Fruit fly (Drosophila melanogaster) whole organism, embryonic: ENCODE data around the gene Fer3HCH.

Experiments
- Antp ChIP-seq: fragments of 200-800 bp; sonication (Bioruptor generic); optimal IDR thresholded peaks from 3 replicates; lab custom pipeline; 2016; ENCODE audit warnings: missing biosample characterization, missing genetic modification characterization
- Bdp1 ChIP-seq: fragments of 200-800 bp; sonication (Bioruptor generic); optimal IDR thresholded peaks from 3 replicates; lab custom pipeline; 2016; ENCODE audit warnings: missing biosample characterization, missing genetic modification characterization
- CG12071 ChIP-seq: fragments of 200-800 bp; sonication (Bioruptor generic); optimal IDR thresholded peaks from 3 replicates; lab custom pipeline; 2018; ENCODE audit warnings: missing biosample characterization, mild to moderate bottlenecking, missing genetic modification characterization
- CG12744 ChIP-seq: fragments of 200-800 bp; sonication (Bioruptor generic); optimal IDR thresholded peaks from 2 replicates; lab custom pipeline; 2016; ENCODE audit warnings: missing biosample characterization, missing genetic modification characterization
- CG13424 ChIP-seq: fragments of 200-800 bp; sonication (Bioruptor generic); optimal IDR thresholded peaks from 2 replicates; lab custom pipeline; 2019; ENCODE audit warnings: missing biosample characterization, mild to moderate bottlenecking, missing genetic modification characterization, moderate library complexity
- CG13894 ChIP-seq: fragments of 200-800 bp; sonication (Bioruptor generic); optimal IDR thresholded peaks from 3 replicates; lab custom pipeline; 2018; ENCODE audit warnings: missing biosample characterization, mild to moderate bottlenecking, missing genetic modification characterization, moderate library complexity
- CG14965 ChIP-seq: fragments of 200-800 bp; sonication (Bioruptor generic); optimal IDR thresholded peaks from 2 replicates; lab custom pipeline; 2016; ENCODE audit warnings: missing biosample characterization, missing genetic modification characterization, borderline replicate concordance
- CG16815 ChIP-seq: fragments of 200-800 bp; sonication (Bioruptor generic); optimal IDR thresholded peaks from 3 replicates; lab custom pipeline; 2017; ENCODE audit warnings: missing biosample characterization, mild to moderate bottlenecking, missing genetic modification characterization
- CG17328 ChIP-seq: fragments of 200-800 bp; sonication (Bioruptor generic); IDR thresholded peaks from 2 replicates; pipeline ENCODE4 v1.3.6; 2022; ENCODE audit warnings: missing biosample characterization, missing genetic modification characterization
- CG18619 ChIP-seq: fragments of 200-800 bp; sonication (Bioruptor generic); optimal IDR thresholded peaks from 3 replicates; lab custom pipeline; 2017; ENCODE audit warnings: missing biosample characterization, mild to moderate bottlenecking, missing genetic modification characterization
- CG6765 ChIP-seq: fragments of 200-800 bp; sonication (Bioruptor generic); optimal IDR thresholded peaks from 3 replicates; lab custom pipeline; 2017; ENCODE audit warnings: missing biosample characterization, mild to moderate bottlenecking, missing genetic modification characterization
- CG6791 ChIP-seq: fragments of 200-800 bp; sonication (Bioruptor generic); IDR thresholded peaks from 3 replicates; pipeline ENCODE4 v1.3.6; 2022; ENCODE audit warnings: missing biosample characterization, missing genetic modification characterization; ENCODE audit not compliant: partially characterized antibody
- CG7786 ChIP-seq: fragments of 200-800 bp; sonication (Bioruptor generic); optimal IDR thresholded peaks from 2 replicates; lab custom pipeline; 2016; ENCODE audit warnings: missing biosample characterization, missing genetic modification characterization
- CG7928 ChIP-seq: fragments of 200-800 bp; sonication (Bioruptor generic); optimal IDR thresholded peaks from 2 replicates; lab custom pipeline; 2017; ENCODE audit warnings: missing biosample characterization, mild to moderate bottlenecking, missing genetic modification characterization
- CG7963 ChIP-seq: fragments of 200-800 bp; sonication (Bioruptor generic); IDR thresholded peaks from 3 replicates; pipeline ENCODE4 v1.3.6; 2022; ENCODE audit warnings: missing biosample characterization, missing genetic modification characterization; ENCODE audit not compliant: partially characterized antibody
- CG8478 ChIP-seq: fragments of >200 bp; optimal IDR thresholded peaks from 2 replicates; lab custom pipeline; 2018
- CG9876 ChIP-seq: fragments of 200-800 bp; sonication (Bioruptor generic); optimal IDR thresholded peaks from 2 replicates; lab custom pipeline; 2016; ENCODE audit warnings: missing biosample characterization, missing genetic modification characterization
- CG9932 ChIP-seq: fragments of 200-800 bp; sonication (Bioruptor generic); IDR thresholded peaks from 2 replicates; pipeline ENCODE4 v1.3.6; 2022; ENCODE audit warnings: missing biosample characterization, missing genetic modification characterization
- Chrac-16 ChIP-seq: fragments of 200-800 bp; sonication (Bioruptor generic); optimal IDR thresholded peaks from 3 replicates; lab custom pipeline; 2016; ENCODE audit warnings: missing biosample characterization, missing genetic modification characterization
- CoRest ChIP-seq: fragments of 200-800 bp; sonication (Bioruptor generic); optimal IDR thresholded peaks from 3 replicates; lab custom pipeline; 2018; ENCODE audit warnings: missing biosample characterization, mild to moderate bottlenecking, missing genetic modification characterization, moderate library complexity
- Dad ChIP-seq: fragments of 200-800 bp; sonication (Bioruptor generic); optimal IDR thresholded peaks from 3 replicates; lab custom pipeline; 2016; ENCODE audit warnings: missing biosample characterization, missing genetic modification characterization
- E2f2 ChIP-seq: fragments of 200-800 bp; sonication (Bioruptor generic); IDR thresholded peaks from 2 replicates; pipeline ENCODE4 v1.3.6; 2022; ENCODE audit warnings: missing biosample characterization, missing genetic modification characterization
- Fer1 ChIP-seq: fragments of 200-800 bp; sonication (Bioruptor generic); optimal IDR thresholded peaks from 2 replicates; lab custom pipeline; 2017; ENCODE audit warnings: missing biosample characterization, mild to moderate bottlenecking, missing genetic modification characterization
- Fer2 ChIP-seq: fragments of 200-800 bp; sonication (Bioruptor generic); optimal IDR thresholded peaks from 2 replicates; lab custom pipeline; 2018; ENCODE audit warnings: missing biosample characterization, mild to moderate bottlenecking, missing genetic modification characterization, moderate library complexity
- Hr3 ChIP-seq: fragments of 200-800 bp; sonication (Bioruptor generic); optimal IDR thresholded peaks from 3 replicates; lab custom pipeline; 2016; ENCODE audit warnings: missing biosample characterization, missing genetic modification characterization
- Hr78 ChIP-seq, 2 experiments: fragments of 200-800 bp in 1 of 2; fragments of >200 bp in 1 of 2; sonication (Bioruptor generic) in 1 of 2; optimal IDR thresholded peaks; 2 replicates each; lab custom pipeline; 2017 to 2019; ENCODE audit warnings: missing biosample characterization in 2 of 2, missing genetic modification characterization in 2 of 2, mild to moderate bottlenecking in 1 of 2, moderate library complexity in 1 of 2
- Sry-δ ChIP-seq: fragments of 200-800 bp; sonication (Bioruptor generic); optimal IDR thresholded peaks from 2 replicates; lab custom pipeline; 2016; ENCODE audit warnings: missing biosample characterization, missing genetic modification characterization
- TFAM ChIP-seq: fragments of 200-800 bp; sonication (Bioruptor generic); optimal IDR thresholded peaks from 2 replicates; lab custom pipeline; 2017; ENCODE audit warnings: missing biosample characterization, missing genetic modification characterization, inconsistent platforms
- Xrp1 ChIP-seq: fragments of 200-800 bp; sonication (Bioruptor generic); IDR thresholded peaks from 2 replicates; pipeline ENCODE4 v1.3.6; 2022; ENCODE audit warnings: missing biosample characterization, missing genetic modification characterization
- ab ChIP-seq: fragments of 200-800 bp; sonication (Bioruptor generic); optimal IDR thresholded peaks from 2 replicates; lab custom pipeline; 2016; ENCODE audit warnings: missing biosample characterization, missing genetic modification characterization
- abd-A ChIP-seq: fragments of 200-800 bp; sonication (Bioruptor generic); optimal IDR thresholded peaks from 3 replicates; lab custom pipeline; 2019; ENCODE audit warnings: missing biosample characterization, mild to moderate bottlenecking, missing genetic modification characterization, moderate library complexity
- bcd ChIP-seq: fragments of 200-800 bp; sonication (Bioruptor generic); optimal IDR thresholded peaks from 2 replicates; lab custom pipeline; 2017; ENCODE audit warnings: missing biosample characterization, mild to moderate bottlenecking, missing genetic modification characterization
- bigmax ChIP-seq: fragments of 200-800 bp; sonication (Bioruptor generic); optimal IDR thresholded peaks from 2 replicates; lab custom pipeline; 2018; ENCODE audit warnings: missing biosample characterization, mild to moderate bottlenecking, missing genetic modification characterization
- dmrt11E ChIP-seq: fragments of 200-800 bp; sonication (Bioruptor generic); optimal IDR thresholded peaks from 3 replicates; lab custom pipeline; 2018; ENCODE audit warnings: missing biosample characterization, mild to moderate bottlenecking, missing genetic modification characterization, moderate library complexity
- dpn ChIP-seq, 2 experiments: fragments of 200-800 bp; sonication (Bioruptor generic); optimal IDR thresholded peaks; 3 replicates each; lab custom pipeline; 2016; ENCODE audit warnings: missing biosample characterization in 2 of 2, missing genetic modification characterization in 2 of 2
- emc ChIP-seq: fragments of 200-800 bp; sonication (Bioruptor generic); optimal IDR thresholded peaks from 2 replicates; lab custom pipeline; 2016; ENCODE audit warnings: missing biosample characterization, missing genetic modification characterization
- ewg ChIP-seq: fragments of 200-800 bp; sonication (Bioruptor generic); optimal IDR thresholded peaks from 3 replicates; lab custom pipeline; 2017; ENCODE audit warnings: mild to moderate bottlenecking, missing biosample characterization, missing genetic modification reagents, missing genetic modification characterization
- grau ChIP-seq: fragments of 200-800 bp; optimal IDR thresholded peaks from 3 replicates; lab custom pipeline; 2019; ENCODE audit warnings: missing biosample characterization, mild to moderate bottlenecking, missing genetic modification characterization, moderate library complexity
- hkb ChIP-seq, 2 experiments: fragments of 200-800 bp in 1 of 2; fragments of >200 bp in 1 of 2; sonication (Bioruptor generic) in 1 of 2; IDR thresholded peaks in 1 of 2; optimal IDR thresholded peaks in 1 of 2; 2 replicates each; pipeline versions ENCODE4 v1.3.6 to Lab custom; 2017 to 2022; ENCODE audit warnings: missing biosample characterization in 1 of 2, missing genetic modification characterization in 1 of 2
- ind ChIP-seq: fragments of 200-800 bp; sonication (Bioruptor generic); optimal IDR thresholded peaks from 3 replicates; lab custom pipeline; 2016; ENCODE audit warnings: missing biosample characterization, missing genetic modification characterization
- jigr1 ChIP-seq: fragments of 200-800 bp; sonication (Bioruptor generic); IDR thresholded peaks from 3 replicates; pipeline ENCODE4 v1.3.6; 2022; ENCODE audit warnings: missing biosample characterization, missing genetic modification characterization
- jing ChIP-seq: fragments of 200-800 bp; sonication (Bioruptor generic); optimal IDR thresholded peaks from 2 replicates; lab custom pipeline; 2018; ENCODE audit warnings: missing biosample characterization, mild to moderate bottlenecking, missing genetic modification characterization
- pfk ChIP-seq: fragments of 200-800 bp; sonication (Bioruptor generic); optimal IDR thresholded peaks from 2 replicates; lab custom pipeline; 2018; ENCODE audit warnings: missing biosample characterization, mild to moderate bottlenecking, missing genetic modification characterization, moderate library complexity
- run ChIP-seq: fragments of 200-800 bp; sonication (Bioruptor generic); optimal IDR thresholded peaks from 3 replicates; lab custom pipeline; 2018; ENCODE audit warnings: missing biosample characterization, mild to moderate bottlenecking, missing genetic modification characterization
- stc ChIP-seq: fragments of 200-800 bp; sonication (Bioruptor generic); IDR thresholded peaks from 2 replicates; pipeline ENCODE4 v1.3.6; 2022; ENCODE audit warnings: missing biosample characterization, missing genetic modification characterization
- trh ChIP-seq: fragments of 200-800 bp; sonication (Bioruptor generic); optimal IDR thresholded peaks from 2 replicates; lab custom pipeline; 2016; ENCODE audit warnings: missing biosample characterization, missing genetic modification characterization
- ttk ChIP-seq: fragments of 200-800 bp; sonication (Bioruptor generic); IDR thresholded peaks from 2 replicates; pipeline ENCODE4 v2.1.2; 2022; ENCODE audit warnings: missing biosample characterization, missing genetic modification characterization
- tup ChIP-seq: fragments of 200-800 bp; sonication (Bioruptor generic); optimal IDR thresholded peaks from 2 replicates; lab custom pipeline; 2016; ENCODE audit warnings: missing biosample characterization, mild to moderate bottlenecking, missing genetic modification characterization, moderate library complexity
- unpg ChIP-seq: fragments of 200-800 bp; sonication (Bioruptor generic); optimal IDR thresholded peaks from 3 replicates; lab custom pipeline; 2018; ENCODE audit warnings: missing biosample characterization, mild to moderate bottlenecking, missing genetic modification characterization, moderate library complexity
- vnd ChIP-seq: fragments of 200-800 bp; sonication (Bioruptor generic); IDR thresholded peaks from 3 replicates; pipeline ENCODE4 v1.3.6; 2022; ENCODE audit warnings: missing biosample characterization, missing genetic modification characterization; ENCODE audit not compliant: partially characterized antibody

Gene Fer3HCH

DNA sequence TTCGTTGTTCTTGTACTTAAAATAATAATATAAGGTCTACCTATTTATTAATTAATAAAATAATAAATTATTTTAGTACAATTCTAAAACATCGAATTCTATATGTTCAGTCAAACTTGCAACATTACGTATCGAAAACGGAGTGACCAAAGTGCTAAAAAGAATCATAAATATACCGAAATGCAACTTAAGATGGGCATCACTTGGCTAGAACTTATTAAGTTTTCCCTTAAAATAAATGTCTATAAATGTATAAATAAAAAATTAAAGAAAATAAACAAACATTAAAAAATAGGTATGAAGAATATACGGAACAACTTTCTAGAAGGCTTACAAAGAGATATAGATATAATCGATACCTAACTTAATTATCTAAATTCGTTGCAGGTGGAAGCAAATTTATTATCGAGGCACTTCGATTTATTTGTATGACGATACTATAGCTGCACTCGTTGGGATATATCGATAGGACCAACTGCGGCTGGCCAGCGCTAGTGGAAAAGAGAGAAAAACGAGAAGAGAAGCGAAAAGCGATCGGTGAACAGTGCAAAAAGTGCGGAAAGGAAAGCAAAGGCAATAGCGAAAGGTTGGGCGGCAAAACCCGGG is 17.2 kb downstream of the Fer3HCH start, which contains the start of gene lic (continued):
- TF ChIP-seq ewg (GFP tag; lab: Kevin White, UChicago) (no peak), emc (GFP tag; lab: Kevin White, UChicago) (no peak), CG9876 (GFP tag; lab: Kevin White, UChicago) (no peak), CG16815 (no peak), TFAM (GFP tag; lab: Kevin White, UChicago) (no peak), dpn (GFP tag; optimal IDR thresholded peaks at IDR 0.05; lab: Kevin White, UChicago) (no peak), trh (no peak), Hr78 (GFP tag; optimal IDR thresholded peaks at IDR 0.05; lab: Kevin White, UChicago) (no peak), Antp (GFP tag; lab: Kevin White, UChicago) (no peak), bigmax (no peak), CG8478 (lab: Kevin White, UChicago) (no peak), E2f2 (GFP tag; lab: Robert Waterston, UW) (no peak), dmrt11E (tag; lab: Kevin White, UChicago) (no peak), CG18619 (GFP tag; lab: Kevin White, UChicago) (no peak), Fer1 (GFP tag; lab: Kevin White, UChicago) (no peak), run (no peak), stc (no peak), bcd (no peak), CG9932 (GFP tag; lab: Robert Waterston, UW) (no peak), abd-A (tag; lab: Kevin White, UChicago) (no peak), jing (GFP tag; lab: Kevin White, UChicago) (no peak), Dad (GFP tag; lab: Kevin White, UChicago) (no peak), ind (GFP tag; lab: Kevin White, UChicago) (no peak), CG7963 (GFP tag; lab: Robert Waterston, UW) (peak; percentile 63; the same call in 2 of the 3 replicates), CG6791 (GFP tag; lab: Robert Waterston, UW) (peak; percentile 91), Xrp1 (GFP tag; lab: Robert Waterston, UW) (no peak), Chrac-16 (GFP tag; lab: Kevin White, UChicago) (no peak), CG13894 (tag; lab: Kevin White, UChicago) (no peak), CG12744 (GFP tag; lab: Kevin White, UChicago) (no peak), Hr3 (GFP tag; lab: Kevin White, UChicago) (no peak), vnd (GFP tag; lab: Robert Waterston, UW) (peak; percentile 71), grau (tag; lab: Kevin White, UChicago) (no peak), Bdp1 (no peak), unpg (GFP tag; lab: Kevin White, UChicago) (no peak), ttk (GFP tag; lab: Robert Waterston, UW) (no peak), Fer2 (no peak), CG7786 (GFP tag; lab: Kevin White, UChicago) (no peak), Sry-δ (GFP tag; lab: Kevin White, UChicago) (peak; percentile 81), CG7928 (no peak), CoRest (tag; lab: Kevin White, UChicago) (peak; percentile 4), ab (GFP tag; lab: Kevin White, UChicago) (no peak), CG6765 (GFP tag; lab: Kevin White, UChicago) (no peak), hkb (optimal IDR thresholded peaks at IDR 0.05; lab: Kevin White, UChicago) (no peak), hkb (GFP tag; IDR thresholded peaks at IDR 0.05; lab: Robert Waterston, UW) (no peak), CG12071 (no peak), CG14965 (GFP tag; lab: Kevin White, UChicago) (no peak), jigr1 (GFP tag; lab: Robert Waterston, UW) (no peak), CG17328 (GFP tag; lab: Robert Waterston, UW) (no peak), tup (GFP tag; lab: Kevin White, UChicago) (no peak), pfk (GFP tag; lab: Kevin White, UChicago) (no peak), CG13424 (tag; lab: Kevin White, UChicago) (no peak)
